Worm (Caenorhabditis elegans) whole organism, young adult: ENCODE measurements around the gene T26C12.3.
A peak's percentile ranks its signal among the peaks of the same experiment; 100 is the strongest.

Experiments
- B0035.1 ChIP-seq: sonication (generic microtip); optimal IDR thresholded peaks from 2 replicates; lab custom pipeline; 2016; ENCODE audit warnings: missing genetic modification characterization, mild to moderate bottlenecking, missing compliant biosample characterization, missing genotype, missing genetic modification reagents
- D2030.7 ChIP-seq: fragments of 200-800 bp; sonication (Bioruptor generic); IDR thresholded peaks from 2 replicates; pipeline ENCODE4 v1.3.6; 2022; ENCODE audit warnings: missing genetic modification reagents, missing genetic modification characterization, missing compliant biosample characterization
- F10E7.11 ChIP-seq: sonication (generic microtip); optimal IDR thresholded peaks from 2 replicates; lab custom pipeline; 2017; ENCODE audit warnings: mild to moderate bottlenecking, missing genetic modification characterization, moderate library complexity, missing compliant biosample characterization
- F33H1.4 ChIP-seq: fragments of 200-800 bp; sonication (Bioruptor generic); IDR thresholded peaks from 2 replicates; pipeline ENCODE4 v1.3.6; 2022; ENCODE audit warnings: missing genetic modification reagents, missing genetic modification characterization, missing compliant biosample characterization
- F49E8.2 ChIP-seq: sonication (generic microtip); optimal IDR thresholded peaks from 3 replicates; lab custom pipeline; 2017; ENCODE audit warnings: missing genetic modification characterization, mild to moderate bottlenecking, missing compliant biosample characterization, antibody characterized with exemption, moderate library complexity; ENCODE audit not compliant: insufficient read depth
- K11D2.4 ChIP-seq: fragments of 200-800 bp; sonication (Bioruptor generic); IDR thresholded peaks from 2 replicates; pipeline ENCODE4 v1.3.6; 2022; ENCODE audit warnings: missing genetic modification reagents, missing genetic modification characterization, missing compliant biosample characterization
- Y53G8AR.9 ChIP-seq: fragments of 200-800 bp; sonication (Bioruptor generic); conservative IDR thresholded peaks from 2 replicates; pipeline ENCODE4 v1.3.6; 2022; ENCODE audit warnings: missing genetic modification reagents, missing genetic modification characterization, missing compliant biosample characterization
- Y67H2A.10 ChIP-seq: fragments of 200-800 bp; sonication (Bioruptor generic); conservative IDR thresholded peaks from 2 replicates; pipeline ENCODE4 v1.3.6; 2022; ENCODE audit warnings: missing genetic modification reagents, missing genetic modification characterization, missing compliant biosample characterization
- ZK185.1 ChIP-seq: sonication (generic microtip); optimal IDR thresholded peaks from 2 replicates; lab custom pipeline; 2016; ENCODE audit warnings: mild to moderate bottlenecking, missing genetic modification characterization, missing compliant biosample characterization; ENCODE audit not compliant: poor library complexity, severe bottlenecking
- aptf-2 ChIP-seq: fragments of 200-800 bp; sonication (Bioruptor generic); conservative IDR thresholded peaks from 2 replicates; pipeline ENCODE4 v1.3.6; 2022; ENCODE audit warnings: missing genetic modification reagents, missing genetic modification characterization, missing compliant biosample characterization
- aptf-3 ChIP-seq: fragments of 200-800 bp; sonication (Bioruptor generic); IDR thresholded peaks from 2 replicates; pipeline ENCODE4 v1.3.6; 2022; ENCODE audit warnings: missing genetic modification characterization, missing compliant biosample characterization
- athp-1 ChIP-seq: sonication (generic microtip); optimal IDR thresholded peaks from 2 replicates; lab custom pipeline; 2017; ENCODE audit warnings: mild to moderate bottlenecking, missing genetic modification characterization, missing compliant biosample characterization
- cebp-1 ChIP-seq, 2 experiments: fragments of 200-800 bp in 1 of 2; sonication (Bioruptor generic) in 1 of 2; sonication (generic microtip) in 1 of 2; IDR thresholded peaks in 1 of 2; optimal IDR thresholded peaks in 1 of 2; 2 replicates each; pipeline versions ENCODE4 v1.3.6 to Lab custom; 2017 to 2022; ENCODE audit warnings: missing compliant biosample characterization in 2 of 2, missing genetic modification characterization in 2 of 2, mild to moderate bottlenecking in 1 of 2, missing genetic modification reagents in 1 of 2, moderate library complexity in 1 of 2
- ceh-91 ChIP-seq: fragments of 200-800 bp; sonication (Bioruptor generic); IDR thresholded peaks from 2 replicates; pipeline ENCODE4 v1.3.6; 2022; ENCODE audit warnings: missing genetic modification reagents, missing genetic modification characterization, missing compliant biosample characterization
- dpl-1 ChIP-seq: fragments of 150-350 bp; optimal IDR thresholded peaks from 2 replicates; lab custom pipeline; 2014; ENCODE audit warnings: missing biosample characterization, missing genetic modification reagents, missing genetic modification characterization
- efl-1 ChIP-seq: fragments of 150-350 bp; optimal IDR thresholded peaks from 2 replicates; lab custom pipeline; 2014; ENCODE audit warnings: missing biosample characterization, missing genetic modification reagents, missing genetic modification characterization
- egl-44 ChIP-seq: fragments of 200-800 bp; sonication (Bioruptor generic); IDR thresholded peaks from 2 replicates; pipeline ENCODE4 v1.3.6; 2022; ENCODE audit warnings: missing genetic modification reagents, missing genetic modification characterization, missing compliant biosample characterization
- egrh-3 ChIP-seq: fragments of 200-800 bp; sonication (Bioruptor generic); IDR thresholded peaks from 2 replicates; pipeline ENCODE4 v1.3.6; 2022; ENCODE audit warnings: missing genetic modification reagents, missing genetic modification characterization, missing compliant biosample characterization
- ekl-4 ChIP-seq: fragments of 200-800 bp; sonication (Bioruptor generic); IDR thresholded peaks from 2 replicates; pipeline ENCODE4 v1.3.6; 2022; ENCODE audit warnings: missing genetic modification reagents, missing genetic modification characterization, missing compliant biosample characterization
- him-1 ChIP-seq: sonication (generic microtip); optimal IDR thresholded peaks from 2 replicates; lab custom pipeline; 2016; ENCODE audit warnings: missing genotype, missing genetic modification reagents, missing genetic modification characterization, missing compliant biosample characterization
- hrde-1 ChIP-seq: sonication (generic microtip); optimal IDR thresholded peaks from 2 replicates; lab custom pipeline; 2016; ENCODE audit warnings: missing genetic modification characterization, mild to moderate bottlenecking, missing compliant biosample characterization, moderate library complexity, missing genotype, missing genetic modification reagents, borderline replicate concordance
- let-526 ChIP-seq: fragments of 200-800 bp; sonication (Bioruptor generic); IDR thresholded peaks from 2 replicates; pipeline ENCODE4 v1.3.6; 2022; ENCODE audit warnings: missing genetic modification reagents, missing genetic modification characterization, missing compliant biosample characterization
- let-607 ChIP-seq, 2 experiments: fragments of 200-800 bp in 1 of 2; sonication (Bioruptor generic) in 1 of 2; sonication (generic microtip) in 1 of 2; optimal IDR thresholded peaks; 2 replicates each; lab custom pipeline; 2016 to 2018; ENCODE audit warnings: mild to moderate bottlenecking in 2 of 2, missing compliant biosample characterization in 2 of 2, missing genetic modification characterization in 2 of 2, moderate library complexity in 2 of 2, missing genotype in 1 of 2
- lin-26 ChIP-seq: fragments of 200-800 bp; sonication (Bioruptor generic); IDR thresholded peaks from 2 replicates; pipeline ENCODE4 v1.3.6; 2022; ENCODE audit warnings: missing genetic modification reagents, missing genetic modification characterization, missing compliant biosample characterization
- lir-1 ChIP-seq: fragments of 200-800 bp; sonication (Bioruptor generic); conservative IDR thresholded peaks from 2 replicates; pipeline ENCODE4 v1.3.6; 2022; ENCODE audit warnings: missing genetic modification reagents, missing genetic modification characterization, missing compliant biosample characterization
- lsl-1 ChIP-seq: fragments of 200-800 bp; sonication (Bioruptor generic); optimal IDR thresholded peaks from 2 replicates; lab custom pipeline; 2018; ENCODE audit warnings: mild to moderate bottlenecking, missing genetic modification characterization, moderate library complexity, missing compliant biosample characterization
- madf-6 ChIP-seq: fragments of 200-800 bp; sonication (Bioruptor generic); IDR thresholded peaks from 2 replicates; pipeline ENCODE4 v1.3.6; 2022; ENCODE audit warnings: missing genetic modification reagents, missing genetic modification characterization, missing compliant biosample characterization
- mcd-1 ChIP-seq: fragments of 200-800 bp; sonication (Bioruptor generic); IDR thresholded peaks from 2 replicates; pipeline ENCODE4 v1.3.6; 2022; ENCODE audit warnings: missing genetic modification reagents, missing genetic modification characterization, missing compliant biosample characterization
- pha-4 ChIP-seq: fragments of 150-350 bp; sonication (generic microtip); optimal IDR thresholded peaks from 2 replicates; lab custom pipeline; 2014; ENCODE audit warnings: missing biosample characterization, missing genetic modification reagents, missing genetic modification characterization
- rcor-1 ChIP-seq: fragments of 200-800 bp; sonication (Bioruptor generic); IDR thresholded peaks from 2 replicates; pipeline ENCODE4 v1.3.6; 2022; ENCODE audit warnings: missing genetic modification reagents, missing genetic modification characterization, missing compliant biosample characterization
- repo-1 ChIP-seq: sonication (generic microtip); optimal IDR thresholded peaks from 2 replicates; lab custom pipeline; 2017; ENCODE audit warnings: mild to moderate bottlenecking, missing genetic modification characterization, missing compliant biosample characterization
- snpc-1.1 ChIP-seq: sonication (generic microtip); optimal IDR thresholded peaks from 2 replicates; lab custom pipeline; 2017; ENCODE audit warnings: missing genetic modification characterization, mild to moderate bottlenecking, missing compliant biosample characterization, antibody characterized with exemption, moderate library complexity, missing genotype, missing genetic modification reagents; ENCODE audit not compliant: insufficient read depth
- snpc-1.3 ChIP-seq: sonication (generic microtip); optimal IDR thresholded peaks from 2 replicates; lab custom pipeline; 2017; ENCODE audit warnings: missing genetic modification characterization, mild to moderate bottlenecking, missing compliant biosample characterization, antibody characterized with exemption, moderate library complexity, missing genotype, missing genetic modification reagents; ENCODE audit not compliant: insufficient read depth
- somi-1 ChIP-seq: fragments of 200-800 bp; sonication (Bioruptor generic); optimal IDR thresholded peaks from 2 replicates; lab custom pipeline; 2018; ENCODE audit warnings: mild to moderate bottlenecking, missing genetic modification characterization, missing compliant biosample characterization
- tbp1 ChIP-seq: fragments of 200-800 bp; sonication (Bioruptor generic); optimal IDR thresholded peaks from 2 replicates; lab custom pipeline; 2018; ENCODE audit warnings: mild to moderate bottlenecking, missing genetic modification characterization, missing compliant biosample characterization
- unc-130 ChIP-seq: sonication (generic microtip); optimal IDR thresholded peaks from 2 replicates; lab custom pipeline; 2016; ENCODE audit warnings: missing genetic modification reagents, missing genetic modification characterization, missing compliant biosample characterization
- xnd-1 ChIP-seq: sonication (generic microtip); optimal IDR thresholded peaks from 2 replicates; lab custom pipeline; 2016; ENCODE audit warnings: missing genotype, missing genetic modification reagents, missing genetic modification characterization, missing compliant biosample characterization
- zfh-2 ChIP-seq: fragments of 200-800 bp; sonication (Bioruptor generic); conservative IDR thresholded peaks from 2 replicates; pipeline ENCODE4 v1.3.6; 2022; ENCODE audit warnings: missing genetic modification reagents, missing genetic modification characterization, missing compliant biosample characterization
- ztf-28 ChIP-seq: fragments of 200-800 bp; sonication (Bioruptor generic); IDR thresholded peaks from 2 replicates; pipeline ENCODE4 v1.3.6; 2022; ENCODE audit warnings: missing genetic modification reagents, missing genetic modification characterization, missing compliant biosample characterization

T26C12.3 gene

DNA sequence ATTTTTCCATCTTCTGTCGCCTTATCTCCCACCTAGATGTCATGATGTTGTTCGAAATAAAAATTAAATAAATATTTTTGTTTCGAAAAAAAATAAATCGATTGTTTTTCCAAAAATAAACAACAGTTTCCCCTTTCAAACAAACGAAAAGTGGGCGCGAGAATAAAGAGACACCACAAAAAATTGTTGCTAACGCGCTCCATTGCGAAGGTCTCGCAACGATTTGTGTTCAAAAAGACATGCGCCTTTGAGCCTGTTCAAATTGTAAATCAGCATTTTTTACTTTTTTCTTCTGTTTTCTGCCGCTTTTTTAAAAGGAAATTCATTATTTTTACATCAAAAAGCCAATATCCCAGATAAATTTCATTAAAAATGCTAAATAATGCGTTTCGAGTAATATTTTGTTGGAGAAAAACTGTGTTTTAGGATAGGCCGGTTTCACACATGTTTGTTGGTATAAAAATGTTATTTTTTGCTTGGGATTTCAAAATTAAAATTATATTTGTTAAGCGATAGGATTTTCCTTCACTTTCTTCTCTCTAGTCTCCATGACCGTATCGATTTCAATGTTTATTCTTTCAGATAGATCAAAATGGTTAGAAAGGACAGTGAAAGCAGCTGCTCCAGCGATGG lies 21.5 kb upstream of the T26C12.3 start, which contains the start of gene W08E12.7 (continued):
- TF ChIP-seq lsl-1 (GFP tag; lab: Kevin White, UChicago) (peak; percentile 92), K11D2.4 (peak; percentile 83), ZK185.1 (tag; lab: Kevin White, UChicago) (peak; percentile 87), F10E7.11 (tag; lab: Kevin White, UChicago) (no peak), madf-6 (peak; percentile 94), ekl-4 (peak; percentile 74), cebp-1 (GFP tag; IDR thresholded peaks at IDR 0.05; lab: Robert Waterston, UW) (peak; percentile 28; the same call in 1 of the 2 replicates), cebp-1 (tag; optimal IDR thresholded peaks at IDR 0.05; lab: Kevin White, UChicago) (peak; percentile 85), let-526 (peak; percentile 88; the same call in 1 of the 2 replicates), lin-26 (GFP tag; lab: Robert Waterston, UW) (peak; percentile 44; the same call in 1 of the 2 replicates), ztf-28 (GFP tag; lab: Robert Waterston, UW) (peak; percentile 85), let-607 (tag; optimal IDR thresholded peaks at IDR 0.05; lab: Kevin White, UChicago) (peak; percentile 60 to 70), efl-1 (GFP tag; lab: Kevin White, UChicago) (peak; percentile 94), mcd-1 (GFP tag; lab: Robert Waterston, UW) (peak; percentile 98), him-1 (peak; percentile 30), B0035.1 (tag; lab: Kevin White, UChicago) (no peak), somi-1 (GFP tag; lab: Kevin White, UChicago) (peak; percentile 12), egrh-3 (GFP tag; lab: Robert Waterston, UW) (no peak), egl-44 (GFP tag; lab: Robert Waterston, UW) (no peak), unc-130 (GFP tag; lab: Kevin White, UChicago) (peak; percentile 91), ceh-91 (GFP tag; lab: Robert Waterston, UW) (peak; percentile 95), snpc-1.3 (tag; lab: Kevin White, UChicago) (peak; percentile 92), F49E8.2 (tag; lab: Kevin White, UChicago) (peak; percentile 94), Y67H2A.10 (GFP tag; lab: Robert Waterston, UW) (peak; percentile 85), aptf-3 (GFP tag; lab: Robert Waterston, UW) (no peak), lir-1 (GFP tag; lab: Robert Waterston, UW) (peak; percentile 89), hrde-1 (tag; lab: Kevin White, UChicago) (peak; percentile 32), repo-1 (tag; lab: Kevin White, UChicago) (no peak), tbp1 (GFP tag; lab: Kevin White, UChicago) (peak; percentile 73), D2030.7 (peak; percentile 94), dpl-1 (GFP tag; lab: Kevin White, UChicago) (peak; percentile 93), athp-1 (tag; lab: Kevin White, UChicago) (peak; percentile 89)

DNA sequence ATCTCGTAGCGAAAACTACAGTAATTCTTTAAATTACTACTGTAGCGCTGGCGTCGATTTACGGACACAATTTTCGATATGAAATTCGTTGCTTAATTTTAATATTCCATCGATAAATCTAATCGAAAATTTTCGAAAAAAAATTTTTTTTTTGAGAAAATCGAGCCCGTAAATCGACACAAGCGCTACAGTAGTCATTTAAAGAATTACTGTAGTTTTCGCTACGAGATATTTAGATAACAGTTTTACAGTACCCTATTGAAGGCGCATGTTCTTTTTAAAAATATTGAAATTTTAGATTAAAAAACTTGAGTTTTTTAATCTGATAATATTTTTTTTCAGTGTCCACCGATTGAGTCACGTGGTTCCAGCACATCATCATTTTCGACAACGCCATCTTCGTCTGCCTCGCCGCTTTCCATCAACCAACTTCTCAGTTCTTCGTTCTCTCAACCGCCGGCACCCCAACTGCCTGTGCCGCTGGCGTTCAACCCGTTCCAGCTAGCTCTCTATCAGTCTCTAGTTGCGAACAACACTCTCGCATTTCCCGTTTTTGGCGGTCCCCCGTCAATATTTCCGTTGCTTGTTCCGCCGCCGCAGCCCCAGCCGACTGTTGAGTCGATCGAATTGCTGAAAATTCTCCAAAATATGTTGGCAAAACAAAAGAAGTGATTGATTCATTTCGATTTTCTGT lies 20.8 kb upstream of the T26C12.3 start:
- TF ChIP-seq lsl-1 (GFP tag; lab: Kevin White, UChicago) (peak; percentile 86), F33H1.4 (peak; percentile 61), lin-26 (GFP tag; lab: Robert Waterston, UW) (0 out of 2 replicates have a peak, but pooled peaks have one; percentile 56), Y53G8AR.9 (GFP tag; lab: Robert Waterston, UW) (no peak), ekl-4 (peak; percentile 40; the same call in 1 of the 2 replicates), rcor-1 (no peak), aptf-2 (GFP tag; lab: Robert Waterston, UW) (no peak), egrh-3 (GFP tag; lab: Robert Waterston, UW) (no peak), snpc-1.1 (tag; lab: Kevin White, UChicago) (no peak), pha-4 (tag; lab: Kevin White, UChicago) (no peak), xnd-1 (tag; lab: Kevin White, UChicago) (peak; percentile 8), madf-6 (peak; percentile 50; the same call in 1 of the 2 replicates), zfh-2 (GFP tag; lab: Robert Waterston, UW) (peak; percentile 61; the same call in 1 of the 2 replicates)
